Worm (Caenorhabditis elegans): ENCODE data around the gene srb-18.

The srb-18 gene

DNA sequence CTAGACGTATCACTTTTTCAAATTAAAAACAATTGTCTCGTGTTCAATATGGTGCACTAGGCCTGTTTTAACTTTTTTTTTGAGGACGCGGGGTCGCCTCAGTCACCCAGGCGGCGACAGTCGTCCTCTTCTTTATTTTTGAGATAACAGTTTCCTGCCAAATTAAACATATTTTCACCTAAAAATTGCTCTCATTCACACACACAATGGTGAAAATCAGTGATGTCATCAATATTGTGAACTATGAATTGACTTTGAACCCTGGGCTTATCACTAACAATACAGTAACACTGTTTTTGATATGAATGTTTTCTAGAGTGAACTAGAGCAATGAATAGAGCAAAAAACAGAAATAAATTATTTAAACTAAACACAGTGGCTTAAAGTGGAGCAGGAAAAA lies 6.3 kb downstream of the srb-18 start:
- TF ChIP-seq zim-3 (tag; optimal IDR thresholded peaks at IDR 0.05): no peak
- peak; percentile 73 for TF ChIP-seq nhr-80 (tag; optimal IDR thresholded peaks at IDR 0.05)

DNA sequence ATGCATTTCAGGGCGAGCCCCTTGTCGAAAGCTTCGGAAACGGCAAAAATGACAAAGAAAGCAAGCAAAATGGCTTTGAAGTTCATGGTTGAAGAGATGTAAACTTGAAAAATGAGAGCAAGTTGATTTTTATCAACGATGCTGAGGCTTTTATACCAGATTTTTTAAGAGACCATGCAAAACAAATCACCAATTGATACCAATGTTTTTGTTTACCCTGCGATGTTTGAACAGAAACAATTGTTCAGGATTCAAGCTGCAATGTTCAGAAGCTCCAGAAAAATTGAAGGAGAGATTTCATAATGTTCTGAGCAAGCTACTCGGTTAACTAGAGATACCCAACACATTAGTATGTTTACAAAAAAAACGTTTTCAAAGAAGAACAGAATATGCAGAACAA lies 7.2 kb downstream of the srb-18 start, which contains the start of gene C54F6.15:
Gene C54F6.15 (minus strand): TSS at position 101 of the 400 bp plus-strand sequence.
- TF ChIP-seq F57C9.4 (tag; optimal IDR thresholded peaks at IDR 0.05): no peak
- TF ChIP-seq madf-6 (GFP tag; IDR thresholded peaks at IDR 0.05): no peak
- 0 out of 2 replicates have a peak, but pooled peaks have one; percentile 46 for TF ChIP-seq F37B4.10 (GFP tag; IDR thresholded peaks at IDR 0.05)

DNA sequence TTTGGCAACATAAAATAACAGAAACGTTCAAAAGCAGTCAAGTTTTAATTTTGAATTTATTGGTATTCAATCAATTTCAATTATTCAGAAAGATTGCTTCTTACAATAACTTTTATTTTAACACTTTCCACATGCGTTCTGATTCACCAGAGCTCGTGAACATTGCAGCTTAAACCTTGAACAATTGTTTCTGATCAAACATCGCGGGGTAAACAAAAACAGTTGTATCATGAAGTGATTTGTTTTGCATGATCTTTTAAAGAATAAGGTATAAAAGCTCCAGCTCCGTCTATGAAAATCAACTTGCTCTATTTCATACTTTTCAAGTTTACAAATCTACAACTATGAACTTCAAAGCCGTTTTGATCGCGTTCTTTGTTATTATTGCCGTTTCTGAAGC lies 8.4 kb downstream of the srb-18 start, which contains the start of gene C54F6.6:
Gene C54F6.6 (plus strand): TSS at position 301 of the 400 bp plus-strand sequence.
- TF ChIP-seq F23B12.7 (tag; optimal IDR thresholded peaks at IDR 0.05; ENCODE audit: insufficient read depth) (no peak), dpff-1 (tag; optimal IDR thresholded peaks at IDR 0.05) (no peak), Y95B8A.8 (GFP tag; IDR thresholded peaks at IDR 0.05) (no peak), F33H1.4 (GFP tag; IDR thresholded peaks at IDR 0.05) (no peak), D2030.7 (GFP tag; IDR thresholded peaks at IDR 0.05) (no peak), ceh-27 (GFP tag; optimal IDR thresholded peaks at IDR 0.05) (no peak), zfh-2 (GFP tag; conservative IDR thresholded peaks at IDR 0.05) (no peak), ceh-40 (GFP tag; IDR thresholded peaks at IDR 0.05) (no peak), F22D6.2 (tag; optimal IDR thresholded peaks at IDR 0.05) (no peak), lag-1 (GFP tag; IDR thresholded peaks at IDR 0.05) (no peak)

DNA sequence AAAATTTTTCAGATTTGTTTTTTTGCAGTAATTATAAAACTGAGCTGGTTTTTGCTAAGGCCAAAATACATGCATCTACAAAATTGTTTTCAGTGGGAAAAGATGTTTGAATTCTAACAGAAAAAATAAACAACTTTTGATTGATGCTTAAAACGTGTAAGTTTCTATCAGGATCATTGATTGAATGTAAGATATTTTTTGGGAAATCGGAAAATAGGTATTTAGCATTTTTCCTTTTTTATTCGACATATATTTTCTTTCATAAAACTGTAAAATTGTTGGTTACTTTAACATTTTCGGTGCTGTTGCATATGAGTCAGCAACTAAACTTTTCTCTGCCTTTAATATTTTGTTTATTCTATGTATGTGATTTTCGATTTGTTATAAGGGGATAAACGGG lies 9.4 kb downstream of the srb-18 start, which contains the start of gene C54F6.20:
Gene C54F6.20 (plus strand): TSS at position 301 of the 400 bp plus-strand sequence.
- TF ChIP-seq him-1 (tag; optimal IDR thresholded peaks at IDR 0.05): no peak
- no peak for TF ChIP-seq T07F8.4 (tag; optimal IDR thresholded peaks at IDR 0.05)
- TF ChIP-seq ztf-28 (GFP tag; IDR thresholded peaks at IDR 0.05): no peak
- TF ChIP-seq madf-10 (tag; optimal IDR thresholded peaks at IDR 0.05): no peak
- TF ChIP-seq nhr-120 (GFP tag; IDR thresholded peaks at IDR 0.05): no peak
- TF ChIP-seq ekl-4 (GFP tag; IDR thresholded peaks at IDR 0.05): no peak
- no peak for TF ChIP-seq nfya-2 (GFP tag; IDR thresholded peaks at IDR 0.05)
- no peak for TF ChIP-seq akir-1 (GFP tag; optimal IDR thresholded peaks at IDR 0.05)
- no peak for TF ChIP-seq ztf-25 (GFP tag; IDR thresholded peaks at IDR 0.05)
- TF ChIP-seq egl-18 (GFP tag; IDR thresholded peaks at IDR 0.05): no peak
- TF ChIP-seq snpc-1.3 (tag; optimal IDR thresholded peaks at IDR 0.05; ENCODE audit: insufficient read depth): no peak

DNA sequence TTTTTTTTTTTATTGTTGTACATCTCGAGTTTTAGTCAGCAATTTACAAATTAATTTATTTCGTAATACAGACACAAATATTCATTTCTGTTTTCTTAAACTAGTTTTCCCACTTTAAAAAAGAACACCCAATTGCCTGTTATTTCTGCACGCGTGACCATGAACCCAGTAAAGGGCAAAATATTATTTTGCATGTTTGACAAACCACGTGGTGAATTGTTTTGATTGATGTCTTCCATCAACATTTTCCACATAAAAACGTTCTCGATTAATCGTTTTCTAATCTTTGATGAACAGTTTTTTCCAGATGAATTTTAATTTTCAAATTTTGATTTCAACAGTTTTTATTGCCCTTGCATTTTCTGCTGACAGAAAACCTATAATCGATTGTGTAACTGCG lies 10.7 kb downstream of the srb-18 start, which contains the start of gene C54F6.18:
Gene C54F6.18 (plus strand): TSS at position 301 of the 400 bp plus-strand sequence.
- no peak for TF ChIP-seq nfyb-1 (GFP tag; IDR thresholded peaks at IDR 0.05)
- no peak for TF ChIP-seq F55B11.4 (tag; optimal IDR thresholded peaks at IDR 0.05; ENCODE audit: borderline replicate concordance, insufficient read depth)
- no peak for TF ChIP-seq somi-1 (GFP tag; optimal IDR thresholded peaks at IDR 0.05)
- TF ChIP-seq egl-18 (GFP tag; IDR thresholded peaks at IDR 0.05): no peak
- TF ChIP-seq Y53F4B.3 (GFP tag; IDR thresholded peaks at IDR 0.05): no peak
- TF ChIP-seq hrde-1 (tag; optimal IDR thresholded peaks at IDR 0.05; ENCODE audit: borderline replicate concordance): no peak
- TF ChIP-seq sdz-38 (tag; optimal IDR thresholded peaks at IDR 0.05): no peak
- TF ChIP-seq K12H6.12 (tag; optimal IDR thresholded peaks at IDR 0.05): no peak
- TF ChIP-seq sptf-2 (GFP tag; optimal IDR thresholded peaks at IDR 0.05): no peak

Measured in whole organism, young adult.